Fruit fly (Drosophila melanogaster): ENCODE measurements around the gene lmgB.
A peak's percentile ranks its signal among the peaks of the same experiment; 100 is the strongest.

The lmgB gene

DNA sequence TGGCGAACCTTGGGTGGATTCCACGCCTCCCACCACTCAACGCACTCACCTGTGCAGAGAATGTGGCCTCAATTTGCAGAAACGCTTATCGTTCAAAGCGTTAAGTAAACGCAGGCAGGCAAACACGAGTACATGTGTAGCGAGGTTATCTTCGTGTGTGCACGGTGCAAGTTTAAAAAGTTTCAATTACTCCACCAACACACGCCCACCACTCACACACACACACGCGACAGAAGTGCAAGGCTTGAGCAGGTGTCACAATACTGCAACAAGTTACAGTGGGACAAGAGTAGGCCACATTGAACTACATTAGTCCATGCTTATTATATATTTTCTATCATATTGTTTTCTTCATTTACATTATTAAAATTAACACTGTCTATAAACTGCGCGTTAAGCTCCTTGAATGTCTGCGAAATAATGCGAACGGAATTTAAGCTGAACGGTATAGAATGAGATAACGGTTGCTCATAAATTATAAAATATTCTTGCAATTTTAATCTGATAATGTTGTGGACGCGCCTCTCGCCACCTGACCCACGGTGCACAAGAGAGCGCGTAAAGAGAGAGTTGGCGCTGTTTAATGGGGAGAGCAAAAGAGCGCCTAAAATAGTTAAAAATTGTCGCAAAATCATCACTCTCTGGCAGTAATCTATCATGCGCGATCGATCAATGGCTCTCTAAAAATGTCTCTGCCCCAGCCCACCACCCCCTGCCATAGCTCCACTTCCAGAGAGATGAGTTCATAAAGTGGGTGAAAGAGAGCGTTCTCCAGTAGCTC lies 6.3 kb upstream of the lmgB start (continued):
- TF ChIP-seq salm (tag; optimal IDR thresholded peaks at IDR 0.05) (peak; percentile 96), esg (GFP tag; conservative IDR thresholded peaks at IDR 0.05) (peak; percentile 97), ab (GFP tag; optimal IDR thresholded peaks at IDR 0.05) (no peak), gsb-n (tag; optimal IDR thresholded peaks at IDR 0.05) (peak; percentile 96), ham (GFP tag; IDR thresholded peaks at IDR 0.05) (no peak), lbe (GFP tag; optimal IDR thresholded peaks at IDR 0.05) (peak; percentile 95), CG32532 (GFP tag; IDR thresholded peaks at IDR 0.05) (peak; percentile 75), cas (GFP tag; IDR thresholded peaks at IDR 0.05) (peak; percentile 74), CG8388 (GFP tag; optimal IDR thresholded peaks at IDR 0.05) (peak; percentile 96), kni (GFP tag; optimal IDR thresholded peaks at IDR 0.05) (peak; percentile 97), Dip3 (GFP tag; optimal IDR thresholded peaks at IDR 0.05) (peak; percentile 69), NFAT (GFP tag; IDR thresholded peaks at IDR 0.05) (peak; percentile 73), ap (GFP tag; IDR thresholded peaks at IDR 0.05) (peak; percentile 93), Six4 (GFP tag; optimal IDR thresholded peaks at IDR 0.05) (peak; percentile 88), CG10565 (GFP tag; optimal IDR thresholded peaks at IDR 0.05) (peak; percentile 74), CG34422 (GFP tag; IDR thresholded peaks at IDR 0.05) (peak; percentile 94), wdn (GFP tag; IDR thresholded peaks at IDR 0.05) (no peak; the same call in 1 of the 2 replicates), Dek (tag; optimal IDR thresholded peaks at IDR 0.05) (peak; percentile 92), Antp (GFP tag; optimal IDR thresholded peaks at IDR 0.05) (peak; percentile 75), chif (GFP tag; optimal IDR thresholded peaks at IDR 0.05) (peak; percentile 84 to 90), CG3407 (GFP tag; optimal IDR thresholded peaks at IDR 0.05) (peak; percentile 93), CG17912 (GFP tag; optimal IDR thresholded peaks at IDR 0.05) (peak; percentile 85), dm (GFP tag; optimal IDR thresholded peaks at IDR 0.05) (peak; percentile 75), Fer3 (tag; optimal IDR thresholded peaks at IDR 0.05) (peak; percentile 93), CG2889 (GFP tag; IDR thresholded peaks at IDR 0.05) (peak; percentile 77; the same call in 2 of the 3 replicates), CG6175 (GFP tag; IDR thresholded peaks at IDR 0.05) (no peak; the same call in none of the 3 replicates), slp2 (GFP tag; optimal IDR thresholded peaks at IDR 0.05) (peak; percentile 86), Opbp (GFP tag; IDR thresholded peaks at IDR 0.05; ENCODE audit: partially characterized antibody) (no peak), CG7987 (GFP tag; optimal IDR thresholded peaks at IDR 0.05) (peak; percentile 89), CG7357 (GFP tag; IDR thresholded peaks at IDR 0.05) (peak; percentile 89), CG18476 (GFP tag; optimal IDR thresholded peaks at IDR 0.05) (peak; percentile 94), stc (GFP tag; IDR thresholded peaks at IDR 0.05) (peak; percentile 98), CG14667 (GFP tag; IDR thresholded peaks at IDR 0.05) (no peak; the same call in none of the 2 replicates), Hmx (GFP tag; optimal IDR thresholded peaks at IDR 0.05) (peak; percentile 67), tna (GFP tag; IDR thresholded peaks at IDR 0.05; ENCODE audit: partially characterized antibody) (peak; percentile 57), gsb (GFP tag; IDR thresholded peaks at IDR 0.05) (peak; percentile 85), CG8359 (GFP tag; optimal IDR thresholded peaks at IDR 0.05; ENCODE audit: borderline replicate concordance) (peak; percentile 92), MESR4 (GFP tag; optimal IDR thresholded peaks at IDR 0.05) (peak; percentile 51), Atf-2 (GFP tag; optimal IDR thresholded peaks at IDR 0.05) (peak; percentile 82), Lpt (GFP tag; optimal IDR thresholded peaks at IDR 0.05) (no peak), CG11696 (GFP tag; IDR thresholded peaks at IDR 0.05) (peak; percentile 75), ssp (GFP tag; IDR thresholded peaks at IDR 0.05) (peak; percentile 87), CG13287 (GFP tag; IDR thresholded peaks at IDR 0.05; ENCODE audit: partially characterized antibody) (peak; percentile 69), Scr (GFP tag; IDR thresholded peaks at IDR 0.05; ENCODE audit: partially characterized antibody) (peak; percentile 41), CTCF (GFP tag; optimal IDR thresholded peaks at IDR 0.05) (peak; percentile 59), cwo (GFP tag; optimal IDR thresholded peaks at IDR 0.05) (peak; percentile 84), repo (GFP tag; optimal IDR thresholded peaks at IDR 0.05) (peak; percentile 52), Hey (tag; optimal IDR thresholded peaks at IDR 0.05) (peak; percentile 73), prd (optimal IDR thresholded peaks at IDR 0.05) (no peak), prd (GFP tag; IDR thresholded peaks at IDR 0.05) (peak; percentile 95)
